Worm (Caenorhabditis elegans) whole organism, L4 larva: ENCODE results near the gene C26E1.2.

Experiments
- T20F7.1 ChIP-seq: fragments of 200-800 bp; sonication (Bioruptor generic); optimal IDR thresholded peaks from 2 replicates; lab custom pipeline; 2018; ENCODE audit warnings: mild to moderate bottlenecking, missing genetic modification characterization, missing compliant biosample characterization
- cey-2 ChIP-seq: sonication (generic microtip); optimal IDR thresholded peaks from 3 replicates; lab custom pipeline; 2017; ENCODE audit warnings: missing genetic modification characterization, mild to moderate bottlenecking, missing compliant biosample characterization, antibody characterized with exemption, borderline replicate concordance; ENCODE audit not compliant: insufficient read depth
- daf-16 ChIP-seq, 3 experiments: sonication (generic microtip); optimal IDR thresholded peaks; 2 replicates each; lab custom pipeline; 2016 to 2017; ENCODE audit warnings: missing genetic modification characterization in 3 of 3, missing genetic modification reagents in 3 of 3, mild to moderate bottlenecking in 2 of 3, missing compliant biosample characterization in 2 of 3, missing biosample characterization in 1 of 3, moderate library complexity in 1 of 3
- mdl-1 ChIP-seq, 2 experiments: fragments of 150-350 bp in 1 of 2; sonication (generic microtip) in 1 of 2; optimal IDR thresholded peaks; 2 replicates each; lab custom pipeline; 2014 to 2017; ENCODE audit warnings: missing biosample characterization in 2 of 2, missing genetic modification characterization in 2 of 2
- mep-1 ChIP-seq: fragments of 150-350 bp; sonication (generic microtip); optimal IDR thresholded peaks from 3 replicates; lab custom pipeline; 2014; ENCODE audit warnings: missing biosample characterization, missing genetic modification characterization
- pqm-1 ChIP-seq: sonication (generic microtip); optimal IDR thresholded peaks from 2 replicates; lab custom pipeline; 2017; ENCODE audit warnings: missing biosample characterization, missing genetic modification characterization
- unc-62 ChIP-seq, 3 experiments: fragments of 150-350 bp in 1 of 3; sonication (generic microtip); optimal IDR thresholded peaks in 2 of 3; peaks in 1 of 3; 1 replicate in 1 of 3; 2 replicates in 2 of 3; lab custom pipeline; 2014 to 2017; ENCODE audit warnings: missing biosample characterization in 3 of 3, missing genetic modification characterization in 3 of 3, missing genetic modification reagents in 3 of 3, missing genotype in 1 of 3

ce11 chrV:13295859-13296258 lies 9.1 kb upstream of the C26E1.2 start, which contains the start of gene uig-1:
- TF ChIP-seq daf-16 (GFP tag; optimal IDR thresholded peaks at IDR 0.05; lab: Kevin White, UChicago) (no peak), daf-16 (tag; optimal IDR thresholded peaks at IDR 0.05; lab: Kevin White, UChicago) (no peak), T20F7.1 (no peak), unc-62 (GFP tag; optimal IDR thresholded peaks at IDR 0.05 in 1 of 2; lab: Kevin White, UChicago) (peak in 1 of 2 experiments; percentile 63), unc-62 (tag; optimal IDR thresholded peaks at IDR 0.05; lab: Kevin White, UChicago) (no peak), mdl-1 (tag; optimal IDR thresholded peaks at IDR 0.05; lab: Kevin White, UChicago) (no peak), mep-1 (no peak), cey-2 (tag; lab: Kevin White, UChicago) (no peak), pqm-1 (tag; lab: Kevin White, UChicago) (no peak)
